Fruit fly (Drosophila melanogaster): ENCODE data around the gene GluRS-m.

GluRS-m gene

dm6 chr3L:16385880-16386584, 30.9 kb downstream of the GluRS-m start, which contains the start of the genes Agpat3 and RAF2 (continued):
- TF ChIP-seq Dad (GFP tag; optimal IDR thresholded peaks at IDR 0.05) (peak; percentile 16), nmo (GFP tag; optimal IDR thresholded peaks at IDR 0.05) (peak; percentile 85), dmrt11E (tag; optimal IDR thresholded peaks at IDR 0.05) (peak; percentile 39), CG7357 (GFP tag; IDR thresholded peaks at IDR 0.05) (peak; percentile 68; the same call in 2 of the 3 replicates), CG10366 (GFP tag; IDR thresholded peaks at IDR 0.05) (peak; percentile 45), CG30020 (tag; optimal IDR thresholded peaks at IDR 0.05) (peak; percentile 60), CG13775 (GFP tag; optimal IDR thresholded peaks at IDR 0.05) (peak; percentile 54), CG9817 (tag; optimal IDR thresholded peaks at IDR 0.05) (peak; percentile 50), Med (GFP tag) (peak; percentile 82), Six4 (GFP tag; optimal IDR thresholded peaks at IDR 0.05) (peak; percentile 21), Fer1 (GFP tag; optimal IDR thresholded peaks at IDR 0.05) (no peak), CG11696 (GFP tag; IDR thresholded peaks at IDR 0.05) (no peak), CG11504 (tag; optimal IDR thresholded peaks at IDR 0.05) (peak; percentile 65), Gug (GFP tag; IDR thresholded peaks at IDR 0.05) (peak; percentile 31; the same call in 1 of the 4 replicates), MESR4 (GFP tag; optimal IDR thresholded peaks at IDR 0.05) (no peak), tap (tag; optimal IDR thresholded peaks at IDR 0.05) (peak; percentile 22), CG17328 (GFP tag; IDR thresholded peaks at IDR 0.05) (peak; percentile 46), CG14014 (GFP tag; IDR thresholded peaks at IDR 0.05) (0 out of 2 replicates have a peak, but pooled peaks have one; percentile 49), Dek (tag; optimal IDR thresholded peaks at IDR 0.05) (peak; percentile 46), lov (optimal IDR thresholded peaks at IDR 0.05) (no peak), lov (GFP tag; IDR thresholded peaks at IDR 0.05) (no peak), sisA (GFP tag; IDR thresholded peaks at IDR 0.05) (peak; percentile 51; the same call in 1 of the 2 replicates), kah (GFP tag; optimal IDR thresholded peaks at IDR 0.05) (no peak), org-1 (GFP tag; optimal IDR thresholded peaks at IDR 0.05) (no peak), prd (optimal IDR thresholded peaks at IDR 0.05) (no peak), prd (GFP tag; IDR thresholded peaks at IDR 0.05) (peak; percentile 67; the same call in 2 of the 3 replicates), zfh2 (GFP tag; optimal IDR thresholded peaks at IDR 0.05) (peak; percentile 9), Dbx (GFP tag; IDR thresholded peaks at IDR 0.05) (peak; percentile 50; the same call in 1 of the 3 replicates), CG10209 (GFP tag; optimal IDR thresholded peaks at IDR 0.05) (peak; percentile 31), lmd (GFP tag; IDR thresholded peaks at IDR 0.05) (peak; percentile 67), run (tag; optimal IDR thresholded peaks at IDR 0.05) (no peak), CG15269 (tag; optimal IDR thresholded peaks at IDR 0.05) (peak; percentile 66), Chrac-16 (GFP tag; optimal IDR thresholded peaks at IDR 0.05) (peak; percentile 66), CG7928 (GFP tag; optimal IDR thresholded peaks at IDR 0.05) (peak; percentile 17), CG3847 (GFP tag; IDR thresholded peaks at IDR 0.05) (peak; percentile 30; the same call in 1 of the 2 replicates), pan (optimal IDR thresholded peaks at IDR 0.05) (no peak), pan (GFP tag; optimal IDR thresholded peaks at IDR 0.05 in 1 of 2, IDR thresholded peaks at IDR 0.05 in 1 of 2) (peak in 1 of 2 experiments; percentile 5), CG9932 (GFP tag; IDR thresholded peaks at IDR 0.05) (peak; percentile 64), sc (optimal IDR thresholded peaks at IDR 0.05) (no peak), sc (GFP tag; optimal IDR thresholded peaks at IDR 0.05) (no peak), Dp (GFP tag; optimal IDR thresholded peaks at IDR 0.05) (peak; percentile 9), Ravus (GFP tag; IDR thresholded peaks at IDR 0.05) (no peak), Aef1 (GFP tag; IDR thresholded peaks at IDR 0.05) (peak; percentile 38), CG8765 (GFP tag; IDR thresholded peaks at IDR 0.05) (0 out of 2 replicates have a peak, but pooled peaks have one; percentile 25), CG10979 (tag; optimal IDR thresholded peaks at IDR 0.05) (peak; percentile 8), Antp (GFP tag; optimal IDR thresholded peaks at IDR 0.05) (no peak), Dref (GFP tag; IDR thresholded peaks at IDR 0.05) (peak; percentile 11; the same call in 1 of the 2 replicates), dmrt99B (tag; optimal IDR thresholded peaks at IDR 0.05) (peak; percentile 37), Abd-B (GFP tag; optimal IDR thresholded peaks at IDR 0.05) (peak; percentile 81), CG1603 (tag; optimal IDR thresholded peaks at IDR 0.05) (peak; percentile 17)

All from whole organism, embryonic.